Worm (Caenorhabditis elegans) whole organism, young adult: Measurements from ENCODE around the gene F35E8.7.
A peak's percentile ranks its signal among the peaks of the same experiment; 100 is the strongest.

Experiments used
- B0019.2 ChIP-seq: fragments of 200-800 bp; sonication (Bioruptor generic); conservative IDR thresholded peaks from 2 replicates; pipeline ENCODE4 v1.3.6; 2022; ENCODE audit warnings: missing genetic modification reagents, missing genetic modification characterization, missing compliant biosample characterization
- B0336.3 ChIP-seq: fragments of 200-800 bp; sonication (Bioruptor generic); IDR thresholded peaks from 2 replicates; pipeline ENCODE4 v1.3.6; 2022; ENCODE audit warnings: missing genetic modification characterization, missing compliant biosample characterization
- C06A6.2 ChIP-seq: fragments of 200-800 bp; sonication (Bioruptor generic); conservative IDR thresholded peaks from 2 replicates; pipeline ENCODE4 v1.3.6; 2022; ENCODE audit warnings: missing genetic modification characterization, missing compliant biosample characterization
- D2030.7 ChIP-seq: fragments of 200-800 bp; sonication (Bioruptor generic); IDR thresholded peaks from 2 replicates; pipeline ENCODE4 v1.3.6; 2022; ENCODE audit warnings: missing genetic modification reagents, missing genetic modification characterization, missing compliant biosample characterization
- F23B12.7 ChIP-seq: sonication (generic microtip); optimal IDR thresholded peaks from 2 replicates; lab custom pipeline; 2017; ENCODE audit warnings: missing genetic modification characterization, mild to moderate bottlenecking, missing compliant biosample characterization, antibody characterized with exemption, moderate library complexity; ENCODE audit not compliant: insufficient read depth
- F33H1.4 ChIP-seq: fragments of 200-800 bp; sonication (Bioruptor generic); IDR thresholded peaks from 2 replicates; pipeline ENCODE4 v1.3.6; 2022; ENCODE audit warnings: missing genetic modification reagents, missing genetic modification characterization, missing compliant biosample characterization
- F37B4.10 ChIP-seq: fragments of 200-800 bp; sonication (Bioruptor generic); IDR thresholded peaks from 2 replicates; pipeline ENCODE4 v1.3.6; 2022; ENCODE audit warnings: missing genetic modification characterization, missing compliant biosample characterization
- F52B5.7 ChIP-seq: sonication (generic microtip); optimal IDR thresholded peaks from 2 replicates; lab custom pipeline; 2016; ENCODE audit warnings: mild to moderate bottlenecking, missing genetic modification characterization, missing compliant biosample characterization
- F55B11.4 ChIP-seq: sonication (generic microtip); optimal IDR thresholded peaks from 2 replicates; lab custom pipeline; 2016; ENCODE audit warnings: missing compliant biosample characterization, missing genetic modification characterization, borderline replicate concordance; ENCODE audit not compliant: insufficient read depth
- F57A8.1 ChIP-seq: fragments of 200-800 bp; sonication (Bioruptor generic); optimal IDR thresholded peaks from 2 replicates; lab custom pipeline; 2018; ENCODE audit warnings: mild to moderate bottlenecking, missing genetic modification characterization, moderate library complexity, missing compliant biosample characterization
- Y56A3A.18 ChIP-seq: fragments of 200-800 bp; sonication (Bioruptor generic); IDR thresholded peaks from 2 replicates; pipeline ENCODE4 v1.3.6; 2022; ENCODE audit warnings: missing genetic modification reagents, missing genetic modification characterization, missing compliant biosample characterization
- Y67H2A.10 ChIP-seq: fragments of 200-800 bp; sonication (Bioruptor generic); conservative IDR thresholded peaks from 2 replicates; pipeline ENCODE4 v1.3.6; 2022; ENCODE audit warnings: missing genetic modification reagents, missing genetic modification characterization, missing compliant biosample characterization
- ZK185.1 ChIP-seq: sonication (generic microtip); optimal IDR thresholded peaks from 2 replicates; lab custom pipeline; 2016; ENCODE audit warnings: mild to moderate bottlenecking, missing genetic modification characterization, missing compliant biosample characterization; ENCODE audit not compliant: poor library complexity, severe bottlenecking
- ama-1 ChIP-seq, 3 experiments: fragments of 150-350 bp in 1 of 3; sonication (generic microtip) in 2 of 3; optimal IDR thresholded peaks; 2 replicates each; lab custom pipeline; 2014 to 2018; ENCODE audit warnings: missing biosample characterization in 2 of 3, missing genetic modification characterization in 2 of 3, missing genetic modification reagents in 2 of 3
- athp-1 ChIP-seq: sonication (generic microtip); optimal IDR thresholded peaks from 2 replicates; lab custom pipeline; 2017; ENCODE audit warnings: mild to moderate bottlenecking, missing genetic modification characterization, missing compliant biosample characterization
- attf-5 ChIP-seq: fragments of 200-800 bp; sonication (Bioruptor generic); optimal IDR thresholded peaks from 2 replicates; lab custom pipeline; 2018; ENCODE audit warnings: mild to moderate bottlenecking, missing genetic modification characterization, missing compliant biosample characterization
- bed-1 ChIP-seq: fragments of 200-800 bp; sonication (Bioruptor generic); IDR thresholded peaks from 2 replicates; pipeline ENCODE4 v1.3.6; 2022; ENCODE audit warnings: missing genetic modification reagents, missing genetic modification characterization, missing compliant biosample characterization
- bed-2 ChIP-seq: fragments of 200-800 bp; sonication (Bioruptor generic); IDR thresholded peaks from 2 replicates; pipeline ENCODE4 v1.3.6; 2022; ENCODE audit warnings: missing genetic modification reagents, missing genetic modification characterization, missing compliant biosample characterization
- ccch-3 ChIP-seq: fragments of 200-800 bp; sonication (Bioruptor generic); optimal IDR thresholded peaks from 2 replicates; lab custom pipeline; 2018; ENCODE audit warnings: mild to moderate bottlenecking, missing genetic modification characterization, missing compliant biosample characterization
- ceh-100 ChIP-seq: fragments of 200-800 bp; sonication (Bioruptor generic); IDR thresholded peaks from 2 replicates; pipeline ENCODE4 v1.3.6; 2022; ENCODE audit warnings: missing genetic modification reagents, missing genetic modification characterization, missing compliant biosample characterization
- ceh-27 ChIP-seq: fragments of 200-800 bp; sonication (Bioruptor generic); optimal IDR thresholded peaks from 2 replicates; lab custom pipeline; 2018; ENCODE audit warnings: mild to moderate bottlenecking, missing genetic modification characterization, moderate library complexity, missing compliant biosample characterization
- dox-1 ChIP-seq: fragments of 200-800 bp; sonication (Bioruptor generic); IDR thresholded peaks from 2 replicates; pipeline ENCODE4 v1.3.6; 2022; ENCODE audit warnings: missing genetic modification reagents, missing genetic modification characterization, missing compliant biosample characterization
- egl-44 ChIP-seq: fragments of 200-800 bp; sonication (Bioruptor generic); IDR thresholded peaks from 2 replicates; pipeline ENCODE4 v1.3.6; 2022; ENCODE audit warnings: missing genetic modification reagents, missing genetic modification characterization, missing compliant biosample characterization
- ets-4 ChIP-seq: fragments of 200-800 bp; sonication (Bioruptor generic); optimal IDR thresholded peaks from 2 replicates; lab custom pipeline; 2018; ENCODE audit warnings: mild to moderate bottlenecking, missing genetic modification characterization, missing compliant biosample characterization
- fkh-3 ChIP-seq: sonication (generic microtip); optimal IDR thresholded peaks from 2 replicates; lab custom pipeline; 2016; ENCODE audit warnings: mild to moderate bottlenecking, missing genetic modification characterization, missing compliant biosample characterization
- hmg-20 ChIP-seq: fragments of 200-800 bp; sonication (Bioruptor generic); IDR thresholded peaks from 2 replicates; pipeline ENCODE4 v1.3.6; 2022; ENCODE audit warnings: missing genetic modification reagents, missing genetic modification characterization, missing compliant biosample characterization
- hrde-1 ChIP-seq: sonication (generic microtip); optimal IDR thresholded peaks from 2 replicates; lab custom pipeline; 2016; ENCODE audit warnings: missing genetic modification characterization, mild to moderate bottlenecking, missing compliant biosample characterization, moderate library complexity, missing genotype, missing genetic modification reagents, borderline replicate concordance
- lag-1 ChIP-seq: fragments of 200-800 bp; sonication (Bioruptor generic); IDR thresholded peaks from 2 replicates; pipeline ENCODE4 v1.3.6; 2022; ENCODE audit warnings: missing genetic modification reagents, missing genetic modification characterization, missing compliant biosample characterization
- let-526 ChIP-seq: fragments of 200-800 bp; sonication (Bioruptor generic); IDR thresholded peaks from 2 replicates; pipeline ENCODE4 v1.3.6; 2022; ENCODE audit warnings: missing genetic modification reagents, missing genetic modification characterization, missing compliant biosample characterization
- let-607 ChIP-seq, 2 experiments: fragments of 200-800 bp in 1 of 2; sonication (Bioruptor generic) in 1 of 2; sonication (generic microtip) in 1 of 2; optimal IDR thresholded peaks; 2 replicates each; lab custom pipeline; 2016 to 2018; ENCODE audit warnings: mild to moderate bottlenecking in 2 of 2, missing compliant biosample characterization in 2 of 2, missing genetic modification characterization in 2 of 2, moderate library complexity in 2 of 2, missing genotype in 1 of 2
- lin-26 ChIP-seq: fragments of 200-800 bp; sonication (Bioruptor generic); IDR thresholded peaks from 2 replicates; pipeline ENCODE4 v1.3.6; 2022; ENCODE audit warnings: missing genetic modification reagents, missing genetic modification characterization, missing compliant biosample characterization
- lin-35 ChIP-seq, 3 experiments: fragments of 150-350 bp in 2 of 3; sonication (generic microtip) in 1 of 3; optimal IDR thresholded peaks; 2 replicates each; lab custom pipeline; 2014 to 2018; ENCODE audit warnings: missing biosample characterization in 3 of 3, missing genetic modification characterization in 3 of 3, missing genetic modification reagents in 3 of 3
- lin-54 ChIP-seq: fragments of 200-800 bp; sonication (Bioruptor generic); optimal IDR thresholded peaks from 2 replicates; lab custom pipeline; 2018; ENCODE audit warnings: mild to moderate bottlenecking, missing genetic modification characterization, missing compliant biosample characterization
- lir-1 ChIP-seq: fragments of 200-800 bp; sonication (Bioruptor generic); conservative IDR thresholded peaks from 2 replicates; pipeline ENCODE4 v1.3.6; 2022; ENCODE audit warnings: missing genetic modification reagents, missing genetic modification characterization, missing compliant biosample characterization
- lsl-1 ChIP-seq: fragments of 200-800 bp; sonication (Bioruptor generic); optimal IDR thresholded peaks from 2 replicates; lab custom pipeline; 2018; ENCODE audit warnings: mild to moderate bottlenecking, missing genetic modification characterization, moderate library complexity, missing compliant biosample characterization
- madf-3 ChIP-seq: fragments of 200-800 bp; sonication (Bioruptor generic); IDR thresholded peaks from 2 replicates; pipeline ENCODE4 v1.3.6; 2022; ENCODE audit warnings: missing genetic modification reagents, missing genetic modification characterization, missing compliant biosample characterization
- nhr-179 ChIP-seq: sonication (generic microtip); optimal IDR thresholded peaks from 2 replicates; lab custom pipeline; 2016; ENCODE audit warnings: mild to moderate bottlenecking, missing genetic modification characterization, missing compliant biosample characterization
- pha-4 ChIP-seq: fragments of 150-350 bp; sonication (generic microtip); optimal IDR thresholded peaks from 2 replicates; lab custom pipeline; 2014; ENCODE audit warnings: missing biosample characterization, missing genetic modification reagents, missing genetic modification characterization
- rec-8 ChIP-seq, 2 experiments: sonication (generic microtip); optimal IDR thresholded peaks; 2 replicates each; lab custom pipeline; 2016; ENCODE audit warnings: mild to moderate bottlenecking in 2 of 2, missing genetic modification characterization in 2 of 2, missing genetic modification reagents in 2 of 2, missing genotype in 2 of 2, missing biosample characterization in 1 of 2, missing compliant biosample characterization in 1 of 2, moderate library complexity in 1 of 2
- repo-1 ChIP-seq: sonication (generic microtip); optimal IDR thresholded peaks from 2 replicates; lab custom pipeline; 2017; ENCODE audit warnings: mild to moderate bottlenecking, missing genetic modification characterization, missing compliant biosample characterization
- snpc-1.1 ChIP-seq: sonication (generic microtip); optimal IDR thresholded peaks from 2 replicates; lab custom pipeline; 2017; ENCODE audit warnings: missing genetic modification characterization, mild to moderate bottlenecking, missing compliant biosample characterization, antibody characterized with exemption, moderate library complexity, missing genotype, missing genetic modification reagents; ENCODE audit not compliant: insufficient read depth
- somi-1 ChIP-seq: fragments of 200-800 bp; sonication (Bioruptor generic); optimal IDR thresholded peaks from 2 replicates; lab custom pipeline; 2018; ENCODE audit warnings: mild to moderate bottlenecking, missing genetic modification characterization, missing compliant biosample characterization
- sptf-2 ChIP-seq: fragments of 200-800 bp; sonication (Bioruptor generic); optimal IDR thresholded peaks from 2 replicates; lab custom pipeline; 2018; ENCODE audit warnings: mild to moderate bottlenecking, missing genetic modification characterization, missing compliant biosample characterization
- zfh-2 ChIP-seq: fragments of 200-800 bp; sonication (Bioruptor generic); conservative IDR thresholded peaks from 2 replicates; pipeline ENCODE4 v1.3.6; 2022; ENCODE audit warnings: missing genetic modification reagents, missing genetic modification characterization, missing compliant biosample characterization
- ztf-26 ChIP-seq: sonication (generic microtip); optimal IDR thresholded peaks from 2 replicates; lab custom pipeline; 2017; ENCODE audit warnings: missing genetic modification characterization, missing compliant biosample characterization
- ztf-28 ChIP-seq: fragments of 200-800 bp; sonication (Bioruptor generic); IDR thresholded peaks from 2 replicates; pipeline ENCODE4 v1.3.6; 2022; ENCODE audit warnings: missing genetic modification reagents, missing genetic modification characterization, missing compliant biosample characterization

The F35E8.7 gene

ce11 chrV:15873762-15874161, 40.1 kb upstream of the F35E8.7 start (continued):
- TF ChIP-seq attf-5 (GFP tag; lab: Kevin White, UChicago) (peak; percentile 87), F55B11.4 (tag; lab: Kevin White, UChicago) (no peak), ccch-3 (GFP tag; lab: Kevin White, UChicago) (peak; percentile 70), lin-35 (GFP tag; optimal IDR thresholded peaks at IDR 0.05; lab: Kevin White, UChicago) (peak in 2 of 3 experiments; percentile 30 to 82), hrde-1 (tag; lab: Kevin White, UChicago) (peak; percentile 93), ceh-100 (peak; percentile 81), somi-1 (GFP tag; lab: Kevin White, UChicago) (peak; percentile 87), hmg-20 (GFP tag; lab: Robert Waterston, UW) (peak; percentile 81), repo-1 (tag; lab: Kevin White, UChicago) (peak; percentile 93), lsl-1 (GFP tag; lab: Kevin White, UChicago) (peak; percentile 71), B0336.3 (GFP tag; lab: Robert Waterston, UW) (peak; percentile 87; the same call in 1 of the 2 replicates), lir-1 (GFP tag; lab: Robert Waterston, UW) (peak; percentile 78), zfh-2 (GFP tag; lab: Robert Waterston, UW) (no peak; the same call in 1 of the 2 replicates), Y67H2A.10 (GFP tag; lab: Robert Waterston, UW) (no peak), Y56A3A.18 (GFP tag; lab: Robert Waterston, UW) (peak; percentile 91), B0019.2 (GFP tag; lab: Robert Waterston, UW) (0 out of 2 replicates have a peak, but pooled peaks have one; percentile 36), nhr-179 (tag; lab: Kevin White, UChicago) (peak; percentile 86), ama-1 (optimal IDR thresholded peaks at IDR 0.05; lab: Kevin White, UChicago) (no peak), ama-1 (GFP tag; optimal IDR thresholded peaks at IDR 0.05; lab: Kevin White, UChicago) (peak; percentile 93 to 96), rec-8 (tag; optimal IDR thresholded peaks at IDR 0.05; lab: Kevin White, UChicago) (peak; percentile 94 to 98), dox-1 (GFP tag; lab: Robert Waterston, UW) (peak; percentile 96), lag-1 (GFP tag; lab: Robert Waterston, UW) (0 out of 2 replicates have a peak, but pooled peaks have one; percentile 63), ztf-26 (peak; percentile 93), bed-1 (GFP tag; lab: Robert Waterston, UW) (peak; percentile 95), ZK185.1 (tag; lab: Kevin White, UChicago) (peak; percentile 95), snpc-1.1 (peak; percentile 83), bed-2 (GFP tag; lab: Robert Waterston, UW) (peak; percentile 85; the same call in 1 of the 2 replicates), ceh-27 (GFP tag; lab: Kevin White, UChicago) (peak; percentile 90), F33H1.4 (GFP tag; lab: Robert Waterston, UW) (peak; percentile 52), egl-44 (GFP tag; lab: Robert Waterston, UW) (peak; percentile 96), D2030.7 (GFP tag; lab: Robert Waterston, UW) (peak; percentile 87), F23B12.7 (peak; percentile 98), fkh-3 (tag; lab: Kevin White, UChicago) (peak; percentile 98), pha-4 (no peak), madf-3 (GFP tag; lab: Robert Waterston, UW) (peak; percentile 88), F37B4.10 (GFP tag; lab: Robert Waterston, UW) (peak; percentile 92; the same call in 1 of the 2 replicates), F52B5.7 (tag; lab: Kevin White, UChicago) (peak; percentile 97), C06A6.2 (GFP tag; lab: Robert Waterston, UW) (peak; percentile 83), sptf-2 (GFP tag; lab: Kevin White, UChicago) (peak; percentile 91), ztf-28 (GFP tag; lab: Robert Waterston, UW) (peak; percentile 86; the same call in 1 of the 2 replicates), ets-4 (GFP tag; lab: Kevin White, UChicago) (peak; percentile 90), athp-1 (tag; lab: Kevin White, UChicago) (peak; percentile 96), let-607 (tag; optimal IDR thresholded peaks at IDR 0.05; lab: Kevin White, UChicago) (peak; percentile 71 to 75), F57A8.1 (GFP tag; lab: Kevin White, UChicago) (peak; percentile 91), lin-26 (GFP tag; lab: Robert Waterston, UW) (peak; percentile 99), lin-54 (GFP tag; lab: Kevin White, UChicago) (peak; percentile 84), let-526 (peak; percentile 89)
